Fruit fly (Drosophila melanogaster): ENCODE measurements around the gene Nrt.

Nrt gene

dm6 chr3L:16759483-16759882 lies 6.4 kb upstream of the Nrt start:
- peak; percentile 65 for TF ChIP-seq CG8159 (tag; optimal IDR thresholded peaks at IDR 0.05)
- peak; percentile 28; the same call in 1 of the 2 replicates for TF ChIP-seq CG12605 (GFP tag; IDR thresholded peaks at IDR 0.05)
- no peak for TF ChIP-seq Snoo (tag; optimal IDR thresholded peaks at IDR 0.05)
- TF ChIP-seq gl (tag; optimal IDR thresholded peaks at IDR 0.05): no peak
- peak; percentile 27 for TF ChIP-seq CG8301 (tag; optimal IDR thresholded peaks at IDR 0.05)
- peak; percentile 34 for TF ChIP-seq CG34367 (tag; optimal IDR thresholded peaks at IDR 0.05)
- peak; percentile 62 for TF ChIP-seq CG14655 (GFP tag; optimal IDR thresholded peaks at IDR 0.05)
- peak; percentile 43 for TF ChIP-seq CG17806 (tag; optimal IDR thresholded peaks at IDR 0.05)
- TF ChIP-seq fd96Ca (GFP tag; IDR thresholded peaks at IDR 0.05): no peak
- peak; percentile 54 for TF ChIP-seq CG15710 (tag; optimal IDR thresholded peaks at IDR 0.05)
- TF ChIP-seq CG4496 (GFP tag; IDR thresholded peaks at IDR 0.05): 0 out of 3 replicates have a peak, but pooled peaks have one; percentile 24
- 0 out of 2 replicates have a peak, but pooled peaks have one; percentile 6 for TF ChIP-seq Ets98B (GFP tag; IDR thresholded peaks at IDR 0.05)
- peak; percentile 60 for TF ChIP-seq CG9948 (tag; optimal IDR thresholded peaks at IDR 0.05)

dm6 chr3L:16760274-16760673 lies 5.6 kb upstream of the Nrt start:
- TF ChIP-seq Pif1A (GFP tag; optimal IDR thresholded peaks at IDR 0.05) (no peak), CG17806 (tag; optimal IDR thresholded peaks at IDR 0.05) (peak; percentile 12), CG8301 (tag; optimal IDR thresholded peaks at IDR 0.05) (peak; percentile 35), CG34367 (tag; optimal IDR thresholded peaks at IDR 0.05) (no peak), CG15710 (tag; optimal IDR thresholded peaks at IDR 0.05) (no peak), CG9948 (tag; optimal IDR thresholded peaks at IDR 0.05) (peak; percentile 29), CG10348 (GFP tag; IDR thresholded peaks at IDR 0.05) (no peak), Pif1B (GFP tag; optimal IDR thresholded peaks at IDR 0.05) (no peak), Snoo (tag; optimal IDR thresholded peaks at IDR 0.05) (no peak), CG14655 (GFP tag; optimal IDR thresholded peaks at IDR 0.05) (peak; percentile 23), CG8159 (tag; optimal IDR thresholded peaks at IDR 0.05) (no peak), CG13204 (GFP tag; optimal IDR thresholded peaks at IDR 0.05) (no peak), fd96Ca (GFP tag; IDR thresholded peaks at IDR 0.05) (no peak), CG12605 (GFP tag; IDR thresholded peaks at IDR 0.05) (no peak)

- TF ChIP-seq gl (tag; optimal IDR thresholded peaks at IDR 0.05): no peak
- no peak for TF ChIP-seq D1 (tag; optimal IDR thresholded peaks at IDR 0.05)
- peak; percentile 78 for TF ChIP-seq CG14655 (GFP tag; optimal IDR thresholded peaks at IDR 0.05)
- TF ChIP-seq Pif1A (GFP tag; optimal IDR thresholded peaks at IDR 0.05): peak; percentile 56
- TF ChIP-seq CG8159 (tag; optimal IDR thresholded peaks at IDR 0.05): peak; percentile 78
- peak; percentile 72 for TF ChIP-seq EcR (GFP tag; optimal IDR thresholded peaks at IDR 0.05)
- TF ChIP-seq CG34367 (tag; optimal IDR thresholded peaks at IDR 0.05): peak; percentile 77
- peak; percentile 77 for TF ChIP-seq Pif1B (GFP tag; optimal IDR thresholded peaks at IDR 0.05)
- no peak for TF ChIP-seq Snoo (tag; optimal IDR thresholded peaks at IDR 0.05)
- peak; percentile 41 for TF ChIP-seq CG8301 (tag; optimal IDR thresholded peaks at IDR 0.05)
- peak; percentile 78 for TF ChIP-seq CG17806 (tag; optimal IDR thresholded peaks at IDR 0.05)
- peak; percentile 78 for TF ChIP-seq CG9948 (tag; optimal IDR thresholded peaks at IDR 0.05)
- peak; percentile 79 for TF ChIP-seq CG15710 (tag; optimal IDR thresholded peaks at IDR 0.05)
Observed at dm6 chr3L:16762203-16762997, 3.5 kb upstream of the Nrt start.

- TF ChIP-seq rn (GFP tag; IDR thresholded peaks at IDR 0.05): no peak
Observed at dm6 chr3L:16766901-16767300, 1.0 kb downstream of the Nrt start.

- TF ChIP-seq CG34367 (tag; optimal IDR thresholded peaks at IDR 0.05): no peak
- no peak for TF ChIP-seq gl (tag; optimal IDR thresholded peaks at IDR 0.05)
- no peak for TF ChIP-seq CG32121 (GFP tag; IDR thresholded peaks at IDR 0.05)
- TF ChIP-seq D1 (tag; optimal IDR thresholded peaks at IDR 0.05): no peak
- peak; percentile 5 for TF ChIP-seq CG9948 (tag; optimal IDR thresholded peaks at IDR 0.05)
- TF ChIP-seq Ets98B (GFP tag; IDR thresholded peaks at IDR 0.05): no peak
- peak; percentile 39 for TF ChIP-seq CG14655 (GFP tag; optimal IDR thresholded peaks at IDR 0.05)
- TF ChIP-seq rn (GFP tag; IDR thresholded peaks at IDR 0.05): no peak
- no peak for TF ChIP-seq CG4496 (GFP tag; IDR thresholded peaks at IDR 0.05)
- no peak for TF ChIP-seq Snoo (tag; optimal IDR thresholded peaks at IDR 0.05)
- TF ChIP-seq CG8159 (tag; optimal IDR thresholded peaks at IDR 0.05): peak; percentile 42
- no peak for TF ChIP-seq CG15710 (tag; optimal IDR thresholded peaks at IDR 0.05)
- no peak for TF ChIP-seq CG13204 (GFP tag; optimal IDR thresholded peaks at IDR 0.05)
- TF ChIP-seq EcR (GFP tag; optimal IDR thresholded peaks at IDR 0.05): no peak
- peak; percentile 19 for TF ChIP-seq CG8301 (tag; optimal IDR thresholded peaks at IDR 0.05)
- no peak for TF ChIP-seq Pif1A (GFP tag; optimal IDR thresholded peaks at IDR 0.05)
- TF ChIP-seq Pif1B (GFP tag; optimal IDR thresholded peaks at IDR 0.05): no peak
- no peak for TF ChIP-seq CG10348 (GFP tag; IDR thresholded peaks at IDR 0.05)
- TF ChIP-seq CG17806 (tag; optimal IDR thresholded peaks at IDR 0.05): peak; percentile 38
- no peak for TF ChIP-seq CG12605 (GFP tag; IDR thresholded peaks at IDR 0.05)
- TF ChIP-seq fd96Ca (GFP tag; IDR thresholded peaks at IDR 0.05): no peak
Observed at dm6 chr3L:16768001-16768652, 2.3 kb downstream of the Nrt start.

dm6 chr3L:16769866-16770265 lies 4.0 kb downstream of the Nrt start:
- TF ChIP-seq CG34367 (tag; optimal IDR thresholded peaks at IDR 0.05): peak; percentile 5
- 0 out of 3 replicates have a peak, but pooled peaks have one; percentile 40 for TF ChIP-seq fd96Ca (GFP tag; IDR thresholded peaks at IDR 0.05)
- TF ChIP-seq CG17806 (tag; optimal IDR thresholded peaks at IDR 0.05): no peak
- TF ChIP-seq CG8301 (tag; optimal IDR thresholded peaks at IDR 0.05): no peak
- TF ChIP-seq CG4496 (GFP tag; IDR thresholded peaks at IDR 0.05): peak; percentile 63
- TF ChIP-seq CG8159 (tag; optimal IDR thresholded peaks at IDR 0.05): peak; percentile 4
- TF ChIP-seq CG10348 (GFP tag; IDR thresholded peaks at IDR 0.05): no peak
- 0 out of 2 replicates have a peak, but pooled peaks have one; percentile 11 for TF ChIP-seq CG32121 (GFP tag; IDR thresholded peaks at IDR 0.05)
- no peak for TF ChIP-seq rn (GFP tag; IDR thresholded peaks at IDR 0.05)
- TF ChIP-seq CG13204 (GFP tag; optimal IDR thresholded peaks at IDR 0.05): peak; percentile 56
- TF ChIP-seq CG14655 (GFP tag; optimal IDR thresholded peaks at IDR 0.05): peak; percentile 14
- TF ChIP-seq gl (tag; optimal IDR thresholded peaks at IDR 0.05): no peak
- no peak for TF ChIP-seq Ets98B (GFP tag; IDR thresholded peaks at IDR 0.05)
